Worm (Caenorhabditis elegans): ENCODE results near the gene chil-15.

DNA sequence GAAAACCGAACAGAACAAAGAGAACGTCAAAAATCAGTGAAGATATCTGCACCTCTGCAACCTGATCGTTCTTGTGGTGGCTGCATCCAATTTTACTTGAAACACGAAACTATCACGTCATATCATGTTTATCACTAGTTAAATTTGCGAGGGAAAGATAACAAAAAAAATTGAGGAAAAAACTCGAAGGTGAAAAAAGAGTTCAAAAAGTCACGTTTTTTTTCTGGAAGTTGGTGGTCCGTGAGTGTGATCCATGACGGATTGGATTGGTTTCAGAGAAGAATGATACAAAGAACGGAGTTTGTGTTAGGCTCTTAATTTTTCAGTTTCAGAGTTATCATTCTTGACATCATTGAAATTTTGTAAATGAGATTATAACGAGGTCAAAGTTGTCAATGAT lies 39.1 kb upstream of the chil-15 start:
- no peak for TF ChIP-seq ceh-82 (tag; optimal IDR thresholded peaks at IDR 0.05)
- no peak for TF ChIP-seq lin-13 (GFP tag; optimal IDR thresholded peaks at IDR 0.05)
- TF ChIP-seq fkh-10 (GFP tag; optimal IDR thresholded peaks at IDR 0.05), result no peak
- TF ChIP-seq tlp-1 (tag; optimal IDR thresholded peaks at IDR 0.05), result no peak
- TF ChIP-seq nhr-47 (tag; optimal IDR thresholded peaks at IDR 0.05), result no peak
- no peak for TF ChIP-seq blmp-1 (tag; optimal IDR thresholded peaks at IDR 0.05)
- no peak for TF ChIP-seq fkh-8 (tag; optimal IDR thresholded peaks at IDR 0.05)
- no peak for TF ChIP-seq snpc-4 (tag; optimal IDR thresholded peaks at IDR 0.05)
